Worm (Caenorhabditis elegans): ENCODE results near the gene Y39D8A.1.

Gene Y39D8A.1

DNA sequence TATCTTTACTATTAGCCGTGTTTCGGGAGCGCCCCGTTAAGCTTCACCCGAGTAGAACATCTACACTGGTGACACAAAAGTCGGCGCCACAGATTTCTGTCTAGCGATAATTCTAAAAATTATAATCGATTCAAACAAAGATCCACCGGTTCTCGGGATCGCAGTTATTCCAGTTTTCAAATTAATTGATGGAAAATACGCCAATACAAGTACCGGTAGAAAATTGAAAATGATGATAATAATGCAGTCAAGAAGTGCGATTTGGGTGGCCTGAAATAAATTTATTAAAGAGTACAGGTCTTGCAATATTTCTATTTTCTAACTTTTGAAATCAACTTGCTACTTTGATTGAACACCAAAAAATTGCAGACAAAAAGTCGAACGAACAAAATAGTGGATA is 49.0 kb downstream of the Y39D8A.1 start:
- TF ChIP-seq ces-1 (GFP tag; optimal IDR thresholded peaks at IDR 0.05) (no peak), efl-1 (optimal IDR thresholded peaks at IDR 0.05) (no peak), efl-1 (GFP tag; optimal IDR thresholded peaks at IDR 0.05 in 1 of 2) (peak in 1 of 2 experiments; percentile 85)

DNA sequence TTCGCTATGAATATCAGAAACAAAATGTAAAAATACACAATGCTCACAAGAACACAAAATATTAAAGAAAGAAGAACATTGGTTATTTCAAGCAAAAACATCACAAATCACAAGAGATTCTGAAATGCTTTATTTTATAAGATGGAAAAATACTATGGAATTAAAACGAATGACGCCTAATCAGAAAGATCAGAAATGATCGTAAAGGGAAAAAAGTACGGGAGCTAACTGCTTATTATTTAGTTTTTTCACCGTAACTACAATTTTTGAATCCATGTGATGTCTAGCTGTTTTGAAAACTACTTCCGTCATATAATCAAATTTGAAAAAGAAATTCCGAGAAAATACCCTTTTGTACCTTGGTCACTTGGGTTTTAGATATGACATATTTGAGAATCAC is 49.9 kb downstream of the Y39D8A.1 start, which contains the start of gene srbc-57:
Gene srbc-57, minus strand, starts transcription at position 101 of the 400 bp plus-strand sequence.
- no peak for TF ChIP-seq alr-1 (tag; optimal IDR thresholded peaks at IDR 0.05; ENCODE audit: borderline replicate concordance)
- peak; percentile 14 for TF ChIP-seq fkh-8 (tag; optimal IDR thresholded peaks at IDR 0.05)
- no peak for TF ChIP-seq fkh-4 (tag; optimal IDR thresholded peaks at IDR 0.05; ENCODE audit: borderline replicate concordance)

Measured in whole organism, L1 larva.